Fruit fly (Drosophila melanogaster): ENCODE results near the gene Gld.

Gld gene

DNA sequence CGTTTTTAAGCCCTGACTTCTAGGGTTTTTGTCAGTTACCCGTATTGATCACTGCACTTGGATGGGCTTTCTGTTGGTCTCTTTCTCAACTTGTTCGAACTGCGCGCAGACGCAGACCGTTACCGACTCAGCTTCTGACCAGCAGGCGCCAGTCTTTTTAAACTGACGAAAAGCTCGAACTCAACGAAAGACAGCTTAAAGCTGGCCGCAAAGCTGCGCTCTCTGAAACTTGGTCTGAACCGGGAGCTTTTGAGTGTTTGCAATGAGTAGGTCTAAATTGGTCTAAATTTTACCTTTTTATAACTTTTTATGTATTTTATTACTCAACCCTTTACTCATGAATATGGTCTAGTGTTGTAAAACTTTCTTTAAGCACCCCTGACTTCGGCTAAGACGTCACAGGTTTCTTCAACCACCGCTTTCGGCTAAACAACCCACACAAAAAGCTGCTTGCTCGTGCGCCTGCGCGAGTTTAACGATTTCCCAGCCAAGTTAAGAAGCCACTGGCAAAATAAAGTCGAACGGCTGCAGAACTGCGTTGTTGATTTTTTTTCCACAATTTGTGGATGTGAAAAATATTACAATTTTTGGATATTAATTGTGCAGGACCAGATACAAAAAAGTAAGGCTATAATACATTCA is at the start of gene Gld, which contains the start of gene Syt4:
Gene Gld, minus strand, starts transcription at position 137 of the 642 bp plus-strand sequence.
Gene Syt4, plus strand, starts transcription at position 499 of the 642 bp plus-strand sequence.
- TF ChIP-seq CG12768 (GFP tag; optimal IDR thresholded peaks at IDR 0.05) (no peak), pad (GFP tag; optimal IDR thresholded peaks at IDR 0.05) (no peak), cnc (optimal IDR thresholded peaks at IDR 0.05) (no peak), CG5204 (GFP tag; optimal IDR thresholded peaks at IDR 0.05) (no peak), CG33017 (tag; optimal IDR thresholded peaks at IDR 0.05) (no peak), bab1 (GFP tag; optimal IDR thresholded peaks at IDR 0.05) (no peak), CG11617 (GFP tag; optimal IDR thresholded peaks at IDR 0.05) (no peak), toe (GFP tag; optimal IDR thresholded peaks at IDR 0.05) (no peak), CG7101 (tag; optimal IDR thresholded peaks at IDR 0.05) (no peak), Hr96 (GFP tag; optimal IDR thresholded peaks at IDR 0.05) (no peak), Mnt (GFP tag; optimal IDR thresholded peaks at IDR 0.05) (no peak), CG7045 (GFP tag; optimal IDR thresholded peaks at IDR 0.05) (no peak), tj (GFP tag; optimal IDR thresholded peaks at IDR 0.05) (no peak), ovo (GFP tag; optimal IDR thresholded peaks at IDR 0.05) (no peak)

DNA sequence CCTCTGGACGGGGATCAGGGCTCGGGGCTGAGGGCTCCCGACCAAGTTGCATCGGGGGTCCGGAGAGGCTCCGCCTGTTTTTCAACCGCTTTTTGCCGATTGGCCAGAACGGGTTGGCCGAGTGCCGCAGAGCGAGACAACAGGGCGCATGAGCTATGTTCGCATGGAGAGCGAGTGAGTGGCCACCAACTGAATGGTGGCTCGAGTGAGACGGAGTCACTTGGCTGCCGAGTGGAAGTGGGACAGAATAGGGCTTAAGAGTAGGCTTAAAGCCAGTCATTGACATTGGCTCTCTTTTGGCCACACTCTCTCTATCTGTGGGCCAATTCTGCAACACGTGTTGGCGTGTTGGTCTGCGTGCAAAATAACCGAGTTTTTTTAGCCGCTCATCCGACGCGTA is 47.5 kb upstream of the Gld start:
- no peak for TF ChIP-seq tj (GFP tag; optimal IDR thresholded peaks at IDR 0.05)

DNA sequence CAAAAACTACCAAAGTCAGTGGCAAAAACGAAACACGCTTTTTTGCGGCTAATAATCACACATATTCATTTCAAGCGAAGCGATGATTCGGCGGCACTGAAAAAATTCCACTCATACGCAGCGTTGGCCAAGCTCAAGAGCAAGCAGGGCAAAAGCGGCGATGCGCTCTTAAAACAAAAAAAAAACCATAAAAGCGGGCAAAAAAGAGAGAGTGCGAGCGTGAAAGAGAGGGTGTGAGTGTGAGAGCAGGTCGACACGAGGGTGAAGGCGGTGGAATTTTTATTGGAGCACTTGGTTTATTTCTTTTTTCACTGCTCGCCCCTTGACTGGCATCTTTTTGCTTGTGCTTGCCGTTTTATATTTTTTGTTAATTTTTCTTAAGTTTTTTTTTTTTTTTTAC is 45.1 kb upstream of the Gld start:
- TF ChIP-seq CG12768 (GFP tag; optimal IDR thresholded peaks at IDR 0.05) (no peak), pad (GFP tag; optimal IDR thresholded peaks at IDR 0.05) (no peak), kay (GFP tag; ENCODE audit: borderline replicate concordance) (peak; percentile 18), Hr96 (GFP tag; optimal IDR thresholded peaks at IDR 0.05) (no peak), Mnt (GFP tag; optimal IDR thresholded peaks at IDR 0.05) (no peak)

DNA sequence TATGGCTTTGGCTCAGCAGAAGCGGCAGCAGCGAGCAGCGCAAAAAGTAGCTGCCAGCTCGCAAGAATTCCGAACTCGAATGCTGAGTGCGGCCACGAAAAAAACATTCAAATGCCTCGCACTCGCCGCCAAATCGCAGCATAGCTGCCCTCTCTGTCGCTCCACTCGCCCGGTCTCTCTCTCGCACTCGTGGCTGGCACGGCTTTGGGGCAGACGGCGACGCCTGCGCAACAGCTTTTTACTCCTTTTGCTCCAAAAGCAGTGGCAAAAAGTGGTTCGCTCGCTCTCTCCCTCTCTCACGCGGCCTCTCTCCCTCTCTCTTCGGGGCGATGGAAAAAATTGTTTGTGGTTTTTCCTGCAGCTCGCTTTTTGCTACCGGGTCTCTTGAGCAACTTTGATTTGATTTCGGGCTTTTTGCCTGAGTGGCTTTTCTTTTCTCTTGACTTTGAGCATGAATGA is 44.1 kb upstream of the Gld start, which contains the start of gene rn:
Gene rn, minus strand, starts transcription at position 51 of the 459 bp plus-strand sequence.
- TF ChIP-seq CG14711 (tag; optimal IDR thresholded peaks at IDR 0.05) (no peak), Clk (GFP tag; optimal IDR thresholded peaks at IDR 0.05) (no peak), toe (GFP tag; optimal IDR thresholded peaks at IDR 0.05) (no peak), cic (GFP tag; optimal IDR thresholded peaks at IDR 0.05) (no peak), CG1620 (GFP tag; optimal IDR thresholded peaks at IDR 0.05) (no peak), CG12768 (GFP tag; optimal IDR thresholded peaks at IDR 0.05) (no peak), Crg-1 (GFP tag; optimal IDR thresholded peaks at IDR 0.05) (no peak), CG7045 (GFP tag; optimal IDR thresholded peaks at IDR 0.05) (no peak), bab1 (GFP tag; optimal IDR thresholded peaks at IDR 0.05) (no peak), Mnt (GFP tag; optimal IDR thresholded peaks at IDR 0.05) (no peak), cnc (optimal IDR thresholded peaks at IDR 0.05) (no peak), kay (GFP tag; ENCODE audit: borderline replicate concordance) (no peak), Hr96 (GFP tag; optimal IDR thresholded peaks at IDR 0.05) (no peak), pad (GFP tag; optimal IDR thresholded peaks at IDR 0.05) (no peak), tj (GFP tag; optimal IDR thresholded peaks at IDR 0.05) (no peak), CG33017 (tag; optimal IDR thresholded peaks at IDR 0.05) (no peak), ovo (GFP tag; optimal IDR thresholded peaks at IDR 0.05) (no peak), CG11617 (GFP tag; optimal IDR thresholded peaks at IDR 0.05) (no peak), CG5204 (GFP tag; optimal IDR thresholded peaks at IDR 0.05) (no peak)

DNA sequence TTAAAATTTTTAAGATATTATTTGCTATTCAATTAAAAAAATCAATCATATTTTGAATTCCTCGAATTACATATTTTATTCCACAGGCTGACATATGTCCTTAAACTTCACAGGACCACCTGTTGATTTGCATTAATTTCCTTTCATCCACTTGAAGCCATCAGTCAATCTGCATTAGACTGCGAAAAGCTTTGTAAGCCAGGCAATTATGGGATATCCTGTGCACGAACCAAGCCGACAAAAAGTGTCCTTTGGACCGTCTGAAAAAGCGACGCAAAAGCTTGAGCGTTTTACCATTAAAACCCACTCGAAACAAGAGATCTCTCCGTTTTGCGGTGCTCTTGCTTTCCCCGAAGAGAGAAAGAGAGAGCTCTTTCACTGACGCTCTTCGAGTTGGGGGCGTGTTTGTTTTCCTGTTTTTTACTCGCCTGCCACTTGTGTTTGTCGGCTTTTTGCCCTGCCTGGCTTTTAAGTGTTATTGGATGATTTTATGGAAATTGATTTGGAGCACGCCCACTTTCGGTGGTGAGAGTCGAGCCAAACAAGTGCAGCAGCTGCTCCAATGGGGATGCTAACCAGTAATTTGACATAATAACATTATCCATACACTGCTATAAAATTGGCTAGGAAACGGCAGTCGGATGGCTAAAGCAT is 41.2 kb upstream of the Gld start:
- TF ChIP-seq CG33017 (tag; optimal IDR thresholded peaks at IDR 0.05) (no peak), CG7045 (GFP tag; optimal IDR thresholded peaks at IDR 0.05) (no peak), CG7101 (tag; optimal IDR thresholded peaks at IDR 0.05) (no peak), Clk (GFP tag; optimal IDR thresholded peaks at IDR 0.05) (no peak), Mnt (GFP tag; optimal IDR thresholded peaks at IDR 0.05) (no peak), CG11617 (GFP tag; optimal IDR thresholded peaks at IDR 0.05) (no peak), kay (GFP tag; ENCODE audit: borderline replicate concordance) (no peak), tj (GFP tag; optimal IDR thresholded peaks at IDR 0.05) (no peak), bab1 (GFP tag; optimal IDR thresholded peaks at IDR 0.05) (no peak), pad (GFP tag; optimal IDR thresholded peaks at IDR 0.05) (no peak), CG12768 (GFP tag; optimal IDR thresholded peaks at IDR 0.05) (no peak)

DNA sequence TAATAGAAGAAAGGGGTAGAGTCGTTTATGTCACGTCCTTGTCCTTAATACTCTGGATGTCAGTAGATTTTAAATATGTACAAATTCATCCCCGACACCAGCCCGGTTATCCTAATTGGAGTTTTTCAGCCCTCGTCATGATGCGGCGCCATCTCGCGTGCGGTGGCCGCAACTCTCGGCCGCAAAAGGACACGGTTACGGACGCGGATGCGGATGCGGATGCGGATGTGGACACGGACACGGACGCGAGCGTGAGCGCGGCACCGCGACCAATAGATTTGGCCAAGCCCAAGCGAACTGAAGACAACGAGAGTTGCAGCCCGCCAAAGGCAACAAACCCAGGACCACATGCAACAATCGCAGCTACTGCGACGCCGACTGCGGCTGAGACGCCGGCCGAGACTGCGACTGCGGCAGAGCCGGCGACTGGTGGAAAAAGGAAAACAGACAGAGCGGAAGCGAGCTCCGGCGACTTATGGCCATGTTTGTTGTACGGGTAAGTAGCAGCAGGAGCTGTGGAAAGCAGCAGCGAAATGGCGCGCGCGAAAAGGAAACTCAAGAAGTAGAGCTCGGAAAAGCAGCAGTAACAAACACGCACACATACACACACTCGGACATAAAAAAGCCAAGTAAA is 39.1 kb upstream of the Gld start, which contains the start of gene CG42544:
Gene CG42544, plus strand, starts transcription at position 138 of the 634 bp plus-strand sequence.
- TF ChIP-seq CG7045 (GFP tag; optimal IDR thresholded peaks at IDR 0.05): no peak
- TF ChIP-seq Hr96 (GFP tag; optimal IDR thresholded peaks at IDR 0.05): no peak
- TF ChIP-seq CG1620 (GFP tag; optimal IDR thresholded peaks at IDR 0.05): no peak
- no peak for TF ChIP-seq kay (GFP tag; ENCODE audit: borderline replicate concordance)
- TF ChIP-seq tj (GFP tag; optimal IDR thresholded peaks at IDR 0.05): no peak
- TF ChIP-seq bab1 (GFP tag; optimal IDR thresholded peaks at IDR 0.05): no peak
- no peak for TF ChIP-seq toe (GFP tag; optimal IDR thresholded peaks at IDR 0.05)
- no peak for TF ChIP-seq Crg-1 (GFP tag; optimal IDR thresholded peaks at IDR 0.05)
- TF ChIP-seq CG33017 (tag; optimal IDR thresholded peaks at IDR 0.05): no peak
- TF ChIP-seq CG14711 (tag; optimal IDR thresholded peaks at IDR 0.05): no peak
- TF ChIP-seq CG7101 (tag; optimal IDR thresholded peaks at IDR 0.05): no peak
- TF ChIP-seq ovo (GFP tag; optimal IDR thresholded peaks at IDR 0.05): no peak
- no peak for TF ChIP-seq CG11617 (GFP tag; optimal IDR thresholded peaks at IDR 0.05)
- no peak for TF ChIP-seq Clk (GFP tag; optimal IDR thresholded peaks at IDR 0.05)
- TF ChIP-seq pad (GFP tag; optimal IDR thresholded peaks at IDR 0.05): no peak
- no peak for TF ChIP-seq CG5204 (GFP tag; optimal IDR thresholded peaks at IDR 0.05)
- no peak for TF ChIP-seq CG12768 (GFP tag; optimal IDR thresholded peaks at IDR 0.05)
- no peak for TF ChIP-seq cnc (optimal IDR thresholded peaks at IDR 0.05)
- TF ChIP-seq Mnt (GFP tag; optimal IDR thresholded peaks at IDR 0.05): no peak
- no peak for TF ChIP-seq cic (GFP tag; optimal IDR thresholded peaks at IDR 0.05)
